Worm (Caenorhabditis elegans) whole organism, young adult: ENCODE results near the gene emre-1.

Source experiments
- D2030.7 ChIP-seq: fragments of 200-800 bp; sonication (Bioruptor generic); IDR thresholded peaks from 2 replicates; pipeline ENCODE4 v1.3.6; 2022; ENCODE audit warnings: missing genetic modification reagents, missing genetic modification characterization, missing compliant biosample characterization
- K11D2.4 ChIP-seq: fragments of 200-800 bp; sonication (Bioruptor generic); IDR thresholded peaks from 2 replicates; pipeline ENCODE4 v1.3.6; 2022; ENCODE audit warnings: missing genetic modification reagents, missing genetic modification characterization, missing compliant biosample characterization
- chd-7 ChIP-seq: sonication (generic microtip); optimal IDR thresholded peaks from 2 replicates; lab custom pipeline; 2016; ENCODE audit warnings: mild to moderate bottlenecking, missing genetic modification characterization, moderate library complexity, missing compliant biosample characterization
- efl-1 ChIP-seq: fragments of 150-350 bp; optimal IDR thresholded peaks from 2 replicates; lab custom pipeline; 2014; ENCODE audit warnings: missing biosample characterization, missing genetic modification reagents, missing genetic modification characterization
- lin-40 ChIP-seq: sonication (generic microtip); optimal IDR thresholded peaks from 2 replicates; lab custom pipeline; 2016; ENCODE audit warnings: missing genetic modification characterization, mild to moderate bottlenecking, missing compliant biosample characterization, missing genotype, missing genetic modification reagents
- sea-2 ChIP-seq: fragments of 200-800 bp; sonication (Bioruptor generic); IDR thresholded peaks from 2 replicates; pipeline ENCODE4 v1.3.6; 2022; ENCODE audit warnings: missing genetic modification characterization, missing compliant biosample characterization
- ztf-18 ChIP-seq: sonication (generic microtip); optimal IDR thresholded peaks from 2 replicates; lab custom pipeline; 2016; ENCODE audit warnings: missing genotype, mild to moderate bottlenecking, missing genetic modification characterization, missing compliant biosample characterization

DNA sequence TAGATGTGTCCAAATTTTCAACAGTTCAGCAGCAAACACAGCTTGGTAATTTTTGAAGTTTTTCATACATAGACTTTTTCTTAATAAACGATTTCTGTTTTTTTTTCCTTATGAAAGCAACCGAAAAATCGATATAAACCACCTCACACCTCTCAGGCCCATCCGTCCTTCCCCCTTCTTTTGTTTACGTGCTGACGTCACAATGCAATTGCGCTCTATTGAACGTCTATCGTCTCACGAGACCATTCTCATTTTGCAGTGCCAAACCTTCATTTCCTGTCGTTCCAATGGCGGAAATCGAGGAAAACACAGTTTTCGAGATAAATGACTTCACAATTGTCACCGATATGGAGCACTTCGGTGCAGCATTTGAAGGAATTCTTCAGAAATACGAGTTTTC is 3.8 kb downstream of the emre-1 start, which contains the start of gene rbg-1:
- TF ChIP-seq sea-2 (GFP tag; lab: Robert Waterston, UW) (no peak), K11D2.4 (0 out of 2 replicates have a peak, but pooled peaks have one; percentile 38), efl-1 (no peak), D2030.7 (GFP tag; lab: Robert Waterston, UW) (no peak), ztf-18 (tag; lab: Kevin White, UChicago) (no peak), lin-40 (tag; lab: Kevin White, UChicago) (peak; percentile 59), chd-7 (tag; lab: Kevin White, UChicago) (no peak)
